Fruit fly (Drosophila melanogaster): ENCODE measurements around the gene Gr8a.
A peak's percentile ranks its signal among the peaks of the same experiment; 100 is the strongest.

Gr8a gene

DNA sequence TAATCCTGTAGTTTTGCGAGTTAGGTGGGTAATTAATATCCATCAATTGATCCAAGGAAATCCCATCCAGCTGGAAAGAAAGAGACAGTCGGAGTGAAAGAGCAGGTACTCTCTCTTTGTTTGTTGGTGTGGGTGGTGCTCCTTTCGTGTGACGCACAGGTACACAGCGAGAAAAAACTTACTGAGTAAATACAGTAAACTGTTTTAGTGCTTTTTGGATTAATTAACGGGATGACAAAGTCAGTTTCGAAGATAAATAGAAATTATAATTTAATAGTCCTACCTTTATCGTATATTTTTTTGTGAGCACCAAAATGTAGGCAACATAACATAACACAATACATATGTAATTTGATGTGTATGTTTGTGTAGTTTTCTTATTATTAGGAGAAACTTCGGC is 21.1 kb downstream of the Gr8a start (continued):
- no peak for TF ChIP-seq CG10654 (GFP tag; optimal IDR thresholded peaks at IDR 0.05)
- TF ChIP-seq Usf (GFP tag; optimal IDR thresholded peaks at IDR 0.05) = no peak
- peak; percentile 7 for TF ChIP-seq CG2116 (GFP tag; optimal IDR thresholded peaks at IDR 0.05)
- no peak for TF ChIP-seq sd (tag; optimal IDR thresholded peaks at IDR 0.05)
- TF ChIP-seq Deaf1 (tag; optimal IDR thresholded peaks at IDR 0.05) = no peak
- no peak for TF ChIP-seq dysf (GFP tag; IDR thresholded peaks at IDR 0.05)
- no peak for TF ChIP-seq CG11696 (GFP tag; IDR thresholded peaks at IDR 0.05)
- TF ChIP-seq CG10274 (GFP tag; optimal IDR thresholded peaks at IDR 0.05) = no peak
- TF ChIP-seq Ptx1 (GFP tag; IDR thresholded peaks at IDR 0.05) = 0 out of 2 replicates have a peak, but pooled peaks have one; percentile 25
- TF ChIP-seq lab (GFP tag; optimal IDR thresholded peaks at IDR 0.05) = no peak
- TF ChIP-seq cg (GFP tag; optimal IDR thresholded peaks at IDR 0.05) = peak; percentile 61
- peak; percentile 12; the same call in 1 of the 2 replicates for TF ChIP-seq esg (GFP tag; conservative IDR thresholded peaks at IDR 0.05)
- no peak for TF ChIP-seq CG4282 (GFP tag; optimal IDR thresholded peaks at IDR 0.05)
- TF ChIP-seq Doc2 (GFP tag; IDR thresholded peaks at IDR 0.05) = no peak
- no peak for TF ChIP-seq btn (GFP tag; optimal IDR thresholded peaks at IDR 0.05)
- no peak for TF ChIP-seq Aef1 (GFP tag; IDR thresholded peaks at IDR 0.05)
- TF ChIP-seq Awh (GFP tag; IDR thresholded peaks at IDR 0.05) = no peak
- TF ChIP-seq ken (GFP tag; IDR thresholded peaks at IDR 0.05) = no peak
- TF ChIP-seq chinmo (GFP tag; IDR thresholded peaks at IDR 0.05; ENCODE audit: partially characterized antibody) = no peak
- no peak for TF ChIP-seq lilli (GFP tag; optimal IDR thresholded peaks at IDR 0.05)
- TF ChIP-seq gsb-n (tag; optimal IDR thresholded peaks at IDR 0.05) = peak; percentile 21
- no peak for TF ChIP-seq Fer1 (GFP tag; optimal IDR thresholded peaks at IDR 0.05)
- TF ChIP-seq nerfin-2 (GFP tag; IDR thresholded peaks at IDR 0.05; ENCODE audit: partially characterized antibody) = no peak
- no peak for TF ChIP-seq CG9932 (GFP tag; IDR thresholded peaks at IDR 0.05)
- TF ChIP-seq CG17829 (tag; optimal IDR thresholded peaks at IDR 0.05) = peak; percentile 38
- no peak for TF ChIP-seq Pdp1 (GFP tag; optimal IDR thresholded peaks at IDR 0.05)
- no peak for TF ChIP-seq Meics (GFP tag; optimal IDR thresholded peaks at IDR 0.05)
- TF ChIP-seq chn (GFP tag; optimal IDR thresholded peaks at IDR 0.05) = peak; percentile 15
- no peak for TF ChIP-seq H15 (GFP tag; IDR thresholded peaks at IDR 0.05)
- no peak for TF ChIP-seq NfI (GFP tag; optimal IDR thresholded peaks at IDR 0.05)
- peak; percentile 24 for TF ChIP-seq CG7839 (tag; optimal IDR thresholded peaks at IDR 0.05)
- no peak for TF ChIP-seq Ravus (GFP tag; IDR thresholded peaks at IDR 0.05)
- TF ChIP-seq Antp (GFP tag; optimal IDR thresholded peaks at IDR 0.05) = no peak
- TF ChIP-seq CG32532 (GFP tag; IDR thresholded peaks at IDR 0.05) = peak; percentile 39; the same call in 1 of the 2 replicates
- TF ChIP-seq CG30020 (tag; optimal IDR thresholded peaks at IDR 0.05) = no peak
- no peak for TF ChIP-seq lbe (GFP tag; optimal IDR thresholded peaks at IDR 0.05)
- no peak for TF ChIP-seq cato (GFP tag; optimal IDR thresholded peaks at IDR 0.05; ENCODE audit: borderline replicate concordance)
- no peak for TF ChIP-seq CG17912 (GFP tag; optimal IDR thresholded peaks at IDR 0.05)
- no peak for TF ChIP-seq CG14014 (GFP tag; IDR thresholded peaks at IDR 0.05)
- TF ChIP-seq TFAM (GFP tag; optimal IDR thresholded peaks at IDR 0.05) = no peak
- TF ChIP-seq fru (optimal IDR thresholded peaks at IDR 0.05) = no peak
- no peak for TF ChIP-seq slbo (GFP tag; IDR thresholded peaks at IDR 0.05)
- no peak for TF ChIP-seq jumu (GFP tag; optimal IDR thresholded peaks at IDR 0.05)
- TF ChIP-seq MTF-1 (GFP tag; optimal IDR thresholded peaks at IDR 0.05; ENCODE audit: borderline replicate concordance) = no peak
- peak; percentile 15; the same call in 1 of the 2 replicates for TF ChIP-seq lmd (GFP tag; IDR thresholded peaks at IDR 0.05)
- no peak for TF ChIP-seq CG34422 (GFP tag; IDR thresholded peaks at IDR 0.05)
- TF ChIP-seq tll (GFP tag; optimal IDR thresholded peaks at IDR 0.05) = no peak
- no peak for TF ChIP-seq CG5953 (GFP tag; IDR thresholded peaks at IDR 0.05)
- TF ChIP-seq CG14710 (tag; optimal IDR thresholded peaks at IDR 0.05) = peak; percentile 7
- TF ChIP-seq hth (optimal IDR thresholded peaks at IDR 0.05) = no peak
- TF ChIP-seq CG15696 (tag; optimal IDR thresholded peaks at IDR 0.05) = no peak
- TF ChIP-seq CG17359 (tag; optimal IDR thresholded peaks at IDR 0.05) = peak; percentile 24

Measured in whole organism, embryonic.